Fruit fly (Drosophila melanogaster) S2 (cell line): ENCODE data around the gene CG8202.

ENCODE experiments used
- CG8478 ChIP-seq: fragments of >200 bp; optimal IDR thresholded peaks from 2 replicates; lab custom pipeline; 2018
- CTCF ChIP-seq, 2 experiments: fragments of >200 bp; optimal IDR thresholded peaks; 2 replicates each; lab custom pipeline; 2018

DNA sequence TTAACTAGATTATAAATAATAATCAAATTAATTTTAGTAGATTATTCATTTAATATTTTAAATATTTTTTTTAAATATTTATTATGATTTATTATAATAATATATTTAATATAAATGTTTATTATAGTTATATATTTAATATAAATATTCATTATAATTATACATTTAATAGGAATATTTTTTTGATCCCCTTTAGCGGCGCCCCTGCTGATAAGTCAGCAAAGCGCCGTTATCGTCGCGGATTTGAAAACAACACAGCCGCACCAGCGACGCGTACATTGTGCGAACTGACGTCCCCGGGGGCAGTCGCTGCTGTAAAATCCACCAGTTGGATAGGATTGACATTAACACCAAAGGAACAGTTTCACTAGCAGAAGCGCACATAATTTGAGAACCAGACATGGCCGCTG lies 19.2 kb upstream of the CG8202 start, which contains the start of gene CG8112:
- no peak for TF ChIP-seq CTCF (optimal IDR thresholded peaks at IDR 0.05; lab: Kevin White, UChicago)
- no peak for TF ChIP-seq CG8478 (lab: Kevin White, UChicago)
